4 fruit fly cellular contexts compared by ENCODE assay signal in genomic region chr2L:18782936-18783335, dm6.
TF ChIP-seq lines count a peak whose summit lies in the region.

No protein-coding gene starts in this region.

- no peak for TF ChIP-seq CTCF in whole organism, embryonic (GFP tag; optimal IDR thresholded peaks at IDR 0.05; lab: Kevin White, UChicago)

TF ChIP-seq in whole organism, adult, 20 proteins besides CTCF, POLR2A, EP300 and RAD21:
- TF ChIP-seq tj (GFP tag; optimal IDR thresholded peaks at IDR 0.05; lab: Kevin White, UChicago) (no peak), pad (GFP tag; optimal IDR thresholded peaks at IDR 0.05; lab: Kevin White, UChicago) (peak; percentile 15), CG7045 (GFP tag; optimal IDR thresholded peaks at IDR 0.05; lab: Kevin White, UChicago) (no peak), cic (GFP tag; optimal IDR thresholded peaks at IDR 0.05; lab: Kevin White, UChicago) (no peak)
TF ChIP-seq in whole organism, adult: peak in this region for 1.

TF ChIP-seq in whole organism, embryonic, 481 proteins besides CTCF, POLR2A, EP300 and RAD21 (continues in another document):
- TF ChIP-seq yki (optimal IDR thresholded peaks at IDR 0.05; lab: Kevin White, UChicago) (peak; percentile 84), crol (GFP tag; IDR thresholded peaks at IDR 0.05; lab: Robert Waterston, UW) (peak; percentile 3; the same call in 1 of the 2 replicates), CG7963 (GFP tag; IDR thresholded peaks at IDR 0.05; lab: Robert Waterston, UW; ENCODE audit: partially characterized antibody) (no peak), ewg (GFP tag; optimal IDR thresholded peaks at IDR 0.05; lab: Kevin White, UChicago) (peak; percentile 24), CG10431 (GFP tag; optimal IDR thresholded peaks at IDR 0.05; lab: Kevin White, UChicago) (no peak), Hr39 (optimal IDR thresholded peaks at IDR 0.05; lab: Kevin White, UChicago) (no peak), CG5245 (GFP tag; optimal IDR thresholded peaks at IDR 0.05; lab: Kevin White, UChicago) (no peak), hbn (GFP tag; IDR thresholded peaks at IDR 0.05; lab: Robert Waterston, UW; ENCODE audit: partially characterized antibody) (no peak), NK7.1 (GFP tag; optimal IDR thresholded peaks at IDR 0.05; lab: Kevin White, UChicago) (no peak), NC2β (GFP tag; optimal IDR thresholded peaks at IDR 0.05; lab: Kevin White, UChicago) (no peak), Oaz (GFP tag; IDR thresholded peaks at IDR 0.05; lab: Robert Waterston, UW) (no peak), CG17568 (GFP tag; optimal IDR thresholded peaks at IDR 0.05; lab: Kevin White, UChicago) (no peak), pb (GFP tag; optimal IDR thresholded peaks at IDR 0.05; lab: Kevin White, UChicago) (no peak), nmo (GFP tag; optimal IDR thresholded peaks at IDR 0.05; lab: Kevin White, UChicago) (no peak), CG4617 (GFP tag; optimal IDR thresholded peaks at IDR 0.05; lab: Kevin White, UChicago; ENCODE audit: borderline replicate concordance) (no peak), NfI (GFP tag; optimal IDR thresholded peaks at IDR 0.05; lab: Kevin White, UChicago) (no peak), CG31441 (GFP tag; IDR thresholded peaks at IDR 0.05; lab: Robert Waterston, UW) (no peak), fd102C (GFP tag; optimal IDR thresholded peaks at IDR 0.05; lab: Kevin White, UChicago) (no peak), gcm2 (GFP tag; optimal IDR thresholded peaks at IDR 0.05; lab: Kevin White, UChicago) (no peak), odd (GFP tag; optimal IDR thresholded peaks at IDR 0.05; lab: Kevin White, UChicago) (no peak), kni (GFP tag; optimal IDR thresholded peaks at IDR 0.05; lab: Kevin White, UChicago) (no peak), gro (GFP tag; optimal IDR thresholded peaks at IDR 0.05; lab: Kevin White, UChicago) (no peak), Ravus (GFP tag; IDR thresholded peaks at IDR 0.05; lab: Robert Waterston, UW) (peak; percentile 63), CG4730 (GFP tag; IDR thresholded peaks at IDR 0.05; lab: Robert Waterston, UW) (no peak), CG34422 (GFP tag; IDR thresholded peaks at IDR 0.05; lab: Robert Waterston, UW) (no peak), Deaf1 (tag; optimal IDR thresholded peaks at IDR 0.05; lab: Kevin White, UChicago) (peak; percentile 33), CG12769 (tag; optimal IDR thresholded peaks at IDR 0.05; lab: Kevin White, UChicago) (no peak), tll (GFP tag; optimal IDR thresholded peaks at IDR 0.05; lab: Kevin White, UChicago) (peak; percentile 66 to 85), vnd (GFP tag; IDR thresholded peaks at IDR 0.05; lab: Robert Waterston, UW; ENCODE audit: partially characterized antibody) (no peak), CG7372 (GFP tag; IDR thresholded peaks at IDR 0.05; lab: Robert Waterston, UW) (no peak)

TF ChIP-seq in whole organism, prepupa, 60 proteins besides CTCF, POLR2A, EP300 and RAD21:
- TF ChIP-seq Blimp-1 (GFP tag; optimal IDR thresholded peaks at IDR 0.05; lab: Kevin White, UChicago) (no peak), CG34406 (GFP tag; optimal IDR thresholded peaks at IDR 0.05; lab: Kevin White, UChicago) (no peak), Sox14 (GFP tag; optimal IDR thresholded peaks at IDR 0.05; lab: Kevin White, UChicago) (no peak), fkh (GFP tag; optimal IDR thresholded peaks at IDR 0.05; lab: Kevin White, UChicago) (peak; percentile 11), CG11294 (GFP tag; IDR thresholded peaks at IDR 0.05; lab: Robert Waterston, UW) (no peak), esn (GFP tag; optimal IDR thresholded peaks at IDR 0.05; lab: Kevin White, UChicago) (no peak)

TF ChIP-seq in whole organism, wandering third instar larva, 38 proteins besides CTCF, POLR2A, EP300 and RAD21:
- TF ChIP-seq Myc (optimal IDR thresholded peaks at IDR 0.05; lab: Kevin White, UChicago) (no peak), dl (GFP tag; optimal IDR thresholded peaks at IDR 0.05; lab: Kevin White, UChicago; ENCODE audit: insufficient read depth in 1 of 2, partially characterized antibody in 2 of 2) (peak; percentile 1 to 2), HLH106 (tag; optimal IDR thresholded peaks at IDR 0.05; lab: Kevin White, UChicago) (no peak), Dif (GFP tag; optimal IDR thresholded peaks at IDR 0.05; lab: Kevin White, UChicago; ENCODE audit: partially characterized antibody) (peak; percentile 26), Sp1 (GFP tag; optimal IDR thresholded peaks at IDR 0.05; lab: Kevin White, UChicago) (no peak)
